Worm (Caenorhabditis elegans) whole organism, late embryonic: ENCODE data around the gene Y26G10.6.

Source experiments
- F13H6.1 ChIP-seq: sonication (generic microtip); optimal IDR thresholded peaks from 2 replicates; lab custom pipeline; 2016; ENCODE audit warnings: missing genetic modification characterization, missing compliant biosample characterization
- ama-1 ChIP-seq: fragments of 150-350 bp; optimal IDR thresholded peaks from 2 replicates; lab custom pipeline; 2014
- eyg-1 ChIP-seq: sonication (generic microtip); optimal IDR thresholded peaks from 2 replicates; lab custom pipeline; 2016; ENCODE audit warnings: missing genotype, missing genetic modification characterization, missing compliant biosample characterization
- fkh-10 ChIP-seq: fragments of 150-350 bp; optimal IDR thresholded peaks from 2 replicates; lab custom pipeline; 2014; ENCODE audit warnings: missing biosample characterization, missing genetic modification reagents, missing genetic modification characterization
- hlh-15 ChIP-seq: sonication (generic microtip); optimal IDR thresholded peaks from 2 replicates; lab custom pipeline; 2016; ENCODE audit warnings: missing genetic modification characterization, missing compliant biosample characterization
- nfya-1 ChIP-seq: sonication (generic microtip); optimal IDR thresholded peaks from 2 replicates; lab custom pipeline; 2017; ENCODE audit warnings: missing genetic modification characterization, mild to moderate bottlenecking, missing compliant biosample characterization, antibody characterized with exemption, moderate library complexity
- nhr-11 ChIP-seq: fragments of 150-350 bp; optimal IDR thresholded peaks from 2 replicates; lab custom pipeline; 2014; ENCODE audit warnings: missing biosample characterization, missing genetic modification characterization
- odd-2 ChIP-seq: sonication (generic microtip); optimal IDR thresholded peaks from 2 replicates; lab custom pipeline; 2017; ENCODE audit warnings: antibody characterized with exemption, mild to moderate bottlenecking, missing genetic modification characterization, missing compliant biosample characterization
- pax-1 ChIP-seq: fragments of 150-350 bp; optimal IDR thresholded peaks from 2 replicates; lab custom pipeline; 2014; ENCODE audit warnings: missing biosample characterization, missing genetic modification characterization
- rnt-1 ChIP-seq: sonication (generic microtip); optimal IDR thresholded peaks from 2 replicates; lab custom pipeline; 2016; ENCODE audit warnings: missing genetic modification characterization, missing compliant biosample characterization
- unc-55 ChIP-seq: sonication (generic microtip); optimal IDR thresholded peaks from 2 replicates; lab custom pipeline; 2017; ENCODE audit warnings: missing biosample characterization, missing genetic modification reagents, missing genetic modification characterization

ce11 chrV:17695802-17696201 is 4.0 kb upstream of the Y26G10.6 start, which contains the start of gene Y26G10.1:
- no peak for TF ChIP-seq hlh-15 (tag; lab: Kevin White, UChicago)
- no peak for TF ChIP-seq rnt-1
- TF ChIP-seq F13H6.1 (tag; lab: Kevin White, UChicago) = no peak
- TF ChIP-seq fkh-10 (GFP tag; lab: Kevin White, UChicago) = no peak
- no peak for TF ChIP-seq nhr-11 (tag; lab: Kevin White, UChicago)
- TF ChIP-seq pax-1 (tag; lab: Kevin White, UChicago) = no peak
- no peak for TF ChIP-seq nfya-1 (tag; lab: Kevin White, UChicago)
- no peak for TF ChIP-seq ama-1 (lab: Kevin White, UChicago)
- no peak for TF ChIP-seq eyg-1 (tag; lab: Kevin White, UChicago)
- no peak for TF ChIP-seq odd-2 (tag; lab: Kevin White, UChicago)
- TF ChIP-seq unc-55 (GFP tag; lab: Kevin White, UChicago) = no peak
